Worm (Caenorhabditis elegans) whole organism, young adult: Measurements from ENCODE around the gene irld-6.

Experiments
- B0019.2 ChIP-seq: fragments of 200-800 bp; sonication (Bioruptor generic); conservative IDR thresholded peaks from 2 replicates; pipeline ENCODE4 v1.3.6; 2022; ENCODE audit warnings: missing genetic modification reagents, missing genetic modification characterization, missing compliant biosample characterization
- B0035.1 ChIP-seq: sonication (generic microtip); optimal IDR thresholded peaks from 2 replicates; lab custom pipeline; 2016; ENCODE audit warnings: missing genetic modification characterization, mild to moderate bottlenecking, missing compliant biosample characterization, missing genotype, missing genetic modification reagents
- F23B12.7 ChIP-seq: sonication (generic microtip); optimal IDR thresholded peaks from 2 replicates; lab custom pipeline; 2017; ENCODE audit warnings: missing genetic modification characterization, mild to moderate bottlenecking, missing compliant biosample characterization, antibody characterized with exemption, moderate library complexity; ENCODE audit not compliant: insufficient read depth
- F49E8.2 ChIP-seq: sonication (generic microtip); optimal IDR thresholded peaks from 3 replicates; lab custom pipeline; 2017; ENCODE audit warnings: missing genetic modification characterization, mild to moderate bottlenecking, missing compliant biosample characterization, antibody characterized with exemption, moderate library complexity; ENCODE audit not compliant: insufficient read depth
- F55B11.4 ChIP-seq: sonication (generic microtip); optimal IDR thresholded peaks from 2 replicates; lab custom pipeline; 2016; ENCODE audit warnings: missing compliant biosample characterization, missing genetic modification characterization, borderline replicate concordance; ENCODE audit not compliant: insufficient read depth
- F57A8.1 ChIP-seq: fragments of 200-800 bp; sonication (Bioruptor generic); optimal IDR thresholded peaks from 2 replicates; lab custom pipeline; 2018; ENCODE audit warnings: mild to moderate bottlenecking, missing genetic modification characterization, moderate library complexity, missing compliant biosample characterization
- F57C9.4 ChIP-seq: sonication (generic microtip); optimal IDR thresholded peaks from 2 replicates; lab custom pipeline; 2017; ENCODE audit warnings: mild to moderate bottlenecking, missing genetic modification characterization, missing compliant biosample characterization
- K11D2.4 ChIP-seq: fragments of 200-800 bp; sonication (Bioruptor generic); IDR thresholded peaks from 2 replicates; pipeline ENCODE4 v1.3.6; 2022; ENCODE audit warnings: missing genetic modification reagents, missing genetic modification characterization, missing compliant biosample characterization
- T07F8.4 ChIP-seq: sonication (generic microtip); optimal IDR thresholded peaks from 2 replicates; lab custom pipeline; 2016; ENCODE audit warnings: mild to moderate bottlenecking, missing genetic modification characterization, moderate library complexity, missing compliant biosample characterization
- Y67H2A.10 ChIP-seq: fragments of 200-800 bp; sonication (Bioruptor generic); conservative IDR thresholded peaks from 2 replicates; pipeline ENCODE4 v1.3.6; 2022; ENCODE audit warnings: missing genetic modification reagents, missing genetic modification characterization, missing compliant biosample characterization
- Y79H2A.3 ChIP-seq: fragments of 200-800 bp; sonication (Bioruptor generic); conservative IDR thresholded peaks from 2 replicates; pipeline ENCODE4 v1.3.6; 2022; ENCODE audit warnings: missing genetic modification reagents, missing genetic modification characterization, missing compliant biosample characterization
- ZK185.1 ChIP-seq: sonication (generic microtip); optimal IDR thresholded peaks from 2 replicates; lab custom pipeline; 2016; ENCODE audit warnings: mild to moderate bottlenecking, missing genetic modification characterization, missing compliant biosample characterization; ENCODE audit not compliant: poor library complexity, severe bottlenecking
- aptf-3 ChIP-seq: fragments of 200-800 bp; sonication (Bioruptor generic); IDR thresholded peaks from 2 replicates; pipeline ENCODE4 v1.3.6; 2022; ENCODE audit warnings: missing genetic modification characterization, missing compliant biosample characterization
- atf-7 ChIP-seq: sonication (generic microtip); optimal IDR thresholded peaks from 2 replicates; lab custom pipeline; 2017; ENCODE audit warnings: mild to moderate bottlenecking, missing genetic modification characterization, missing compliant biosample characterization
- cebp-1 ChIP-seq, 2 experiments: fragments of 200-800 bp in 1 of 2; sonication (Bioruptor generic) in 1 of 2; sonication (generic microtip) in 1 of 2; IDR thresholded peaks in 1 of 2; optimal IDR thresholded peaks in 1 of 2; 2 replicates each; pipeline versions ENCODE4 v1.3.6 to Lab custom; 2017 to 2022; ENCODE audit warnings: missing compliant biosample characterization in 2 of 2, missing genetic modification characterization in 2 of 2, mild to moderate bottlenecking in 1 of 2, missing genetic modification reagents in 1 of 2, moderate library complexity in 1 of 2
- cebp-2 ChIP-seq: fragments of 200-800 bp; sonication (Bioruptor generic); IDR thresholded peaks from 2 replicates; pipeline ENCODE4 v1.3.6; 2022; ENCODE audit warnings: missing genetic modification characterization, missing compliant biosample characterization
- ceh-100 ChIP-seq: fragments of 200-800 bp; sonication (Bioruptor generic); IDR thresholded peaks from 2 replicates; pipeline ENCODE4 v1.3.6; 2022; ENCODE audit warnings: missing genetic modification reagents, missing genetic modification characterization, missing compliant biosample characterization
- ceh-91 ChIP-seq: fragments of 200-800 bp; sonication (Bioruptor generic); IDR thresholded peaks from 2 replicates; pipeline ENCODE4 v1.3.6; 2022; ENCODE audit warnings: missing genetic modification reagents, missing genetic modification characterization, missing compliant biosample characterization
- egl-18 ChIP-seq: fragments of 200-800 bp; sonication (Bioruptor generic); IDR thresholded peaks from 2 replicates; pipeline ENCODE4 v1.3.6; 2022; ENCODE audit warnings: missing genetic modification reagents, missing genetic modification characterization, missing compliant biosample characterization
- egl-44 ChIP-seq: fragments of 200-800 bp; sonication (Bioruptor generic); IDR thresholded peaks from 2 replicates; pipeline ENCODE4 v1.3.6; 2022; ENCODE audit warnings: missing genetic modification reagents, missing genetic modification characterization, missing compliant biosample characterization
- egrh-3 ChIP-seq: fragments of 200-800 bp; sonication (Bioruptor generic); IDR thresholded peaks from 2 replicates; pipeline ENCODE4 v1.3.6; 2022; ENCODE audit warnings: missing genetic modification reagents, missing genetic modification characterization, missing compliant biosample characterization
- ekl-4 ChIP-seq: fragments of 200-800 bp; sonication (Bioruptor generic); IDR thresholded peaks from 2 replicates; pipeline ENCODE4 v1.3.6; 2022; ENCODE audit warnings: missing genetic modification reagents, missing genetic modification characterization, missing compliant biosample characterization
- ets-4 ChIP-seq: fragments of 200-800 bp; sonication (Bioruptor generic); optimal IDR thresholded peaks from 2 replicates; lab custom pipeline; 2018; ENCODE audit warnings: mild to moderate bottlenecking, missing genetic modification characterization, missing compliant biosample characterization
- fkh-3 ChIP-seq: sonication (generic microtip); optimal IDR thresholded peaks from 2 replicates; lab custom pipeline; 2016; ENCODE audit warnings: mild to moderate bottlenecking, missing genetic modification characterization, missing compliant biosample characterization
- gei-17 ChIP-seq: fragments of 200-800 bp; sonication (Bioruptor generic); optimal IDR thresholded peaks from 2 replicates; lab custom pipeline; 2018; ENCODE audit warnings: mild to moderate bottlenecking, missing genetic modification characterization, missing compliant biosample characterization
- hlh-12 ChIP-seq: sonication (generic microtip); optimal IDR thresholded peaks from 2 replicates; lab custom pipeline; 2016; ENCODE audit warnings: missing genetic modification characterization, missing compliant biosample characterization
- hlh-26 ChIP-seq: fragments of 200-800 bp; sonication (Bioruptor generic); conservative IDR thresholded peaks from 2 replicates; pipeline ENCODE4 v1.3.6; 2022; ENCODE audit warnings: missing genetic modification reagents, missing genetic modification characterization, missing compliant biosample characterization
- hmg-20 ChIP-seq: fragments of 200-800 bp; sonication (Bioruptor generic); IDR thresholded peaks from 2 replicates; pipeline ENCODE4 v1.3.6; 2022; ENCODE audit warnings: missing genetic modification reagents, missing genetic modification characterization, missing compliant biosample characterization
- lin-26 ChIP-seq: fragments of 200-800 bp; sonication (Bioruptor generic); IDR thresholded peaks from 2 replicates; pipeline ENCODE4 v1.3.6; 2022; ENCODE audit warnings: missing genetic modification reagents, missing genetic modification characterization, missing compliant biosample characterization
- lin-35 ChIP-seq, 3 experiments: fragments of 150-350 bp in 2 of 3; sonication (generic microtip) in 1 of 3; optimal IDR thresholded peaks; 2 replicates each; lab custom pipeline; 2014 to 2018; ENCODE audit warnings: missing biosample characterization in 3 of 3, missing genetic modification characterization in 3 of 3, missing genetic modification reagents in 3 of 3
- lsl-1 ChIP-seq: fragments of 200-800 bp; sonication (Bioruptor generic); optimal IDR thresholded peaks from 2 replicates; lab custom pipeline; 2018; ENCODE audit warnings: mild to moderate bottlenecking, missing genetic modification characterization, moderate library complexity, missing compliant biosample characterization
- lsy-27 ChIP-seq: sonication (generic microtip); optimal IDR thresholded peaks from 2 replicates; lab custom pipeline; 2017; ENCODE audit warnings: missing genetic modification characterization, mild to moderate bottlenecking, missing compliant biosample characterization, antibody characterized with exemption, missing genotype, borderline replicate concordance; ENCODE audit not compliant: insufficient read depth
- madf-8 ChIP-seq: fragments of 200-800 bp; sonication (Bioruptor generic); conservative IDR thresholded peaks from 2 replicates; pipeline ENCODE4 v1.3.6; 2022; ENCODE audit warnings: missing genetic modification reagents, missing genetic modification characterization, missing compliant biosample characterization
- mel-28 ChIP-seq: sonication (generic microtip); optimal IDR thresholded peaks from 2 replicates; lab custom pipeline; 2016; ENCODE audit warnings: borderline replicate concordance, mild to moderate bottlenecking, missing genetic modification characterization, missing compliant biosample characterization
- nfya-2 ChIP-seq: fragments of 200-800 bp; sonication (Bioruptor generic); IDR thresholded peaks from 2 replicates; pipeline ENCODE4 v1.3.6; 2022; ENCODE audit warnings: missing genetic modification reagents, missing genetic modification characterization, missing compliant biosample characterization
- nhr-80 ChIP-seq: sonication (generic microtip); optimal IDR thresholded peaks from 2 replicates; lab custom pipeline; 2016; ENCODE audit warnings: missing genetic modification characterization, missing compliant biosample characterization
- rec-8 ChIP-seq, 2 experiments: sonication (generic microtip); optimal IDR thresholded peaks; 2 replicates each; lab custom pipeline; 2016; ENCODE audit warnings: mild to moderate bottlenecking in 2 of 2, missing genetic modification characterization in 2 of 2, missing genetic modification reagents in 2 of 2, missing genotype in 2 of 2, missing biosample characterization in 1 of 2, missing compliant biosample characterization in 1 of 2, moderate library complexity in 1 of 2
- sdz-38 ChIP-seq: sonication (generic microtip); optimal IDR thresholded peaks from 2 replicates; lab custom pipeline; 2016; ENCODE audit warnings: missing genotype, missing genetic modification characterization, missing compliant biosample characterization
- snpc-3.4 ChIP-seq: sonication (generic microtip); optimal IDR thresholded peaks from 2 replicates; lab custom pipeline; 2017; ENCODE audit warnings: missing genetic modification characterization, mild to moderate bottlenecking, missing compliant biosample characterization, antibody characterized with exemption, moderate library complexity, missing genotype, missing genetic modification reagents
- snpc-4 ChIP-seq, 5 experiments: fragments of 150-350 bp in 1 of 5; sonication (generic microtip) in 4 of 5; optimal IDR thresholded peaks; 2 replicates each; lab custom pipeline; 2014 to 2018; ENCODE audit warnings: missing genetic modification characterization in 5 of 5, missing biosample characterization in 3 of 5, antibody characterized with exemption in 2 of 5, mild to moderate bottlenecking in 2 of 5, missing compliant biosample characterization in 2 of 5, missing genotype in 2 of 5, moderate library complexity in 2 of 5, missing genetic modification reagents in 1 of 5
- unc-62 ChIP-seq: fragments of 150-350 bp; optimal IDR thresholded peaks from 2 replicates; lab custom pipeline; 2014; ENCODE audit warnings: missing biosample characterization, missing genetic modification reagents, missing genetic modification characterization
- zim-3 ChIP-seq: sonication (generic microtip); optimal IDR thresholded peaks from 2 replicates; lab custom pipeline; 2017; ENCODE audit warnings: mild to moderate bottlenecking, missing genetic modification characterization, moderate library complexity, missing compliant biosample characterization
- ztf-25 ChIP-seq: fragments of 200-800 bp; sonication (Bioruptor generic); IDR thresholded peaks from 2 replicates; pipeline ENCODE4 v1.3.6; 2022; ENCODE audit warnings: missing genetic modification reagents, missing genetic modification characterization, missing compliant biosample characterization
- ztf-6 ChIP-seq: fragments of 200-800 bp; sonication (Bioruptor generic); IDR thresholded peaks from 2 replicates; pipeline ENCODE4 v1.3.6; 2022; ENCODE audit warnings: missing genetic modification reagents, missing genetic modification characterization, missing compliant biosample characterization

irld-6 gene

ce11 chrV:10764066-10764465 lies 7.5 kb upstream of the irld-6 start, which contains the start of gene ocr-1:
TSS of gene ocr-1 (plus strand) at chrV:10764366.
- TF ChIP-seq zim-3 (tag; lab: Kevin White, UChicago): no peak
- no peak for TF ChIP-seq snpc-3.4 (tag; lab: Kevin White, UChicago)
- no peak for TF ChIP-seq egl-44 (GFP tag; lab: Robert Waterston, UW)
- TF ChIP-seq B0019.2 (GFP tag; lab: Robert Waterston, UW): no peak
- no peak for TF ChIP-seq cebp-2 (GFP tag; lab: Robert Waterston, UW)
- TF ChIP-seq Y67H2A.10 (GFP tag; lab: Robert Waterston, UW): no peak
- TF ChIP-seq rec-8 (tag; optimal IDR thresholded peaks at IDR 0.05; lab: Kevin White, UChicago): no peak
- TF ChIP-seq B0035.1 (tag; lab: Kevin White, UChicago): no peak
- no peak for TF ChIP-seq lsl-1 (GFP tag; lab: Kevin White, UChicago)
- no peak for TF ChIP-seq hlh-12 (tag; lab: Kevin White, UChicago)
- TF ChIP-seq F57A8.1 (GFP tag; lab: Kevin White, UChicago): no peak
- no peak for TF ChIP-seq madf-8 (GFP tag; lab: Robert Waterston, UW)
- TF ChIP-seq ets-4 (GFP tag; lab: Kevin White, UChicago): no peak
- no peak for TF ChIP-seq fkh-3 (tag; lab: Kevin White, UChicago)
- TF ChIP-seq F57C9.4 (tag; lab: Kevin White, UChicago): no peak

ce11 chrV:10762695-10763094 lies 6.1 kb upstream of the irld-6 start, which contains the start of gene sre-6:
TSS of gene sre-6 (minus strand) at chrV:10762795.
- TF ChIP-seq lsy-27 (tag; lab: Kevin White, UChicago) (no peak), ceh-91 (GFP tag; lab: Robert Waterston, UW) (no peak), F49E8.2 (tag; lab: Kevin White, UChicago) (no peak), ztf-25 (no peak), ceh-100 (GFP tag; lab: Robert Waterston, UW) (no peak), F57C9.4 (tag; lab: Kevin White, UChicago) (no peak), sdz-38 (tag; lab: Kevin White, UChicago) (no peak), lin-26 (no peak), ZK185.1 (tag; lab: Kevin White, UChicago) (no peak), rec-8 (tag; optimal IDR thresholded peaks at IDR 0.05; lab: Kevin White, UChicago) (no peak), unc-62 (no peak), T07F8.4 (no peak), atf-7 (no peak), ekl-4 (GFP tag; lab: Robert Waterston, UW) (no peak), hlh-26 (GFP tag; lab: Robert Waterston, UW) (no peak), nhr-80 (no peak), gei-17 (no peak), Y79H2A.3 (no peak), zim-3 (tag; lab: Kevin White, UChicago) (no peak)

- TF ChIP-seq fkh-3 (tag; lab: Kevin White, UChicago): no peak
- no peak for TF ChIP-seq cebp-1 (GFP tag; IDR thresholded peaks at IDR 0.05; lab: Robert Waterston, UW)
- TF ChIP-seq cebp-1 (tag; optimal IDR thresholded peaks at IDR 0.05; lab: Kevin White, UChicago): no peak
- TF ChIP-seq nfya-2 (GFP tag; lab: Robert Waterston, UW): no peak
- TF ChIP-seq egl-18 (GFP tag; lab: Robert Waterston, UW): no peak
- TF ChIP-seq lin-35 (GFP tag; optimal IDR thresholded peaks at IDR 0.05; lab: Kevin White, UChicago): no peak
- no peak for TF ChIP-seq F23B12.7 (tag; lab: Kevin White, UChicago)
- TF ChIP-seq ceh-100 (GFP tag; lab: Robert Waterston, UW): no peak
- no peak for TF ChIP-seq ztf-6 (GFP tag; lab: Robert Waterston, UW)
- no peak for TF ChIP-seq K11D2.4 (GFP tag; lab: Robert Waterston, UW)
- no peak for TF ChIP-seq F55B11.4 (tag; lab: Kevin White, UChicago)
- TF ChIP-seq egrh-3 (GFP tag; lab: Robert Waterston, UW): no peak
- no peak for TF ChIP-seq aptf-3 (GFP tag; lab: Robert Waterston, UW)
- TF ChIP-seq hmg-20: no peak
- TF ChIP-seq mel-28: no peak
- TF ChIP-seq ekl-4 (GFP tag; lab: Robert Waterston, UW): no peak
- no peak for TF ChIP-seq atf-7
- no peak for TF ChIP-seq snpc-4 (GFP tag; optimal IDR thresholded peaks at IDR 0.05; lab: Kevin White, UChicago)
- TF ChIP-seq snpc-4 (tag; optimal IDR thresholded peaks at IDR 0.05; lab: Kevin White, UChicago): no peak
Measured at ce11 chrV:10760839-10761238, 4.2 kb upstream of the irld-6 start.
